Fruit fly (Drosophila melanogaster) whole organism, embryonic: Measurements from ENCODE around the gene CG44001.
A peak's percentile ranks its signal among the peaks of the same experiment; 100 is the strongest.

ENCODE experiments used
- Adf1 ChIP-seq: fragments of 200-800 bp; sonication (Bioruptor generic); IDR thresholded peaks from 2 replicates; pipeline ENCODE4 v1.3.6; 2022; ENCODE audit warnings: missing biosample characterization, missing genetic modification characterization
- Awh ChIP-seq: fragments of 200-800 bp; sonication (Bioruptor generic); IDR thresholded peaks from 2 replicates; pipeline ENCODE4, ENCODE4 v1.3.6; 2022; ENCODE audit warnings: missing biosample characterization, missing genetic modification characterization
- B-H1 ChIP-seq: fragments of 200-800 bp; sonication (Bioruptor generic); IDR thresholded peaks from 3 replicates; pipeline ENCODE4 v1.3.6; 2022; ENCODE audit warnings: missing biosample characterization, missing genetic modification characterization
- B-H2 ChIP-seq: fragments of 200-800 bp; sonication (Bioruptor generic); optimal IDR thresholded peaks from 2 replicates; lab custom pipeline; 2018; ENCODE audit warnings: missing biosample characterization, mild to moderate bottlenecking, missing genetic modification characterization
- Bgb ChIP-seq: fragments of 200-800 bp; sonication (Bioruptor generic); IDR thresholded peaks from 2 replicates; pipeline ENCODE4 v1.3.6; 2022; ENCODE audit warnings: missing biosample characterization, missing genetic modification characterization; ENCODE audit not compliant: partially characterized antibody
- CG11085 ChIP-seq: fragments of 200-800 bp; sonication (Bioruptor generic); IDR thresholded peaks from 2 replicates; pipeline ENCODE4 v1.3.6; 2022; ENCODE audit warnings: missing biosample characterization, missing genetic modification characterization
- CG13287 ChIP-seq: fragments of 200-800 bp; sonication (Bioruptor generic); IDR thresholded peaks from 2 replicates; pipeline ENCODE4 v1.3.6; 2022; ENCODE audit warnings: missing biosample characterization, missing genetic modification characterization; ENCODE audit not compliant: partially characterized antibody
- CG16815 ChIP-seq: fragments of 200-800 bp; sonication (Bioruptor generic); optimal IDR thresholded peaks from 3 replicates; lab custom pipeline; 2017; ENCODE audit warnings: missing biosample characterization, mild to moderate bottlenecking, missing genetic modification characterization
- CG17361 ChIP-seq: fragments of 200-800 bp; sonication (Bioruptor generic); IDR thresholded peaks from 3 replicates; pipeline ENCODE4 v1.3.6; 2022; ENCODE audit warnings: missing biosample characterization, missing genetic modification characterization
- CG17385 ChIP-seq: fragments of 200-800 bp; sonication (Bioruptor generic); optimal IDR thresholded peaks from 3 replicates; lab custom pipeline; 2018; ENCODE audit warnings: missing biosample characterization, mild to moderate bottlenecking, missing genetic modification characterization
- CG2202 ChIP-seq: fragments of 200-800 bp; sonication (Bioruptor generic); optimal IDR thresholded peaks from 2 replicates; lab custom pipeline; 2018; ENCODE audit warnings: missing biosample characterization, mild to moderate bottlenecking, missing genetic modification characterization
- CG2875 ChIP-seq: fragments of 200-800 bp; sonication (Bioruptor generic); optimal IDR thresholded peaks from 2 replicates; lab custom pipeline; 2017; ENCODE audit warnings: missing biosample characterization, mild to moderate bottlenecking, missing genetic modification characterization, missing genetic modification reagents
- CG31441 ChIP-seq: fragments of 200-800 bp; sonication (Bioruptor generic); IDR thresholded peaks from 2 replicates; pipeline ENCODE4 v1.3.6; 2022; ENCODE audit warnings: missing biosample characterization, missing genetic modification characterization
- CG32532 ChIP-seq: fragments of 200-800 bp; sonication (Bioruptor generic); IDR thresholded peaks from 2 replicates; pipeline ENCODE4 v1.3.6; 2022; ENCODE audit warnings: missing biosample characterization, missing genetic modification characterization
- CG34422 ChIP-seq: fragments of 200-800 bp; sonication (Bioruptor generic); IDR thresholded peaks from 3 replicates; pipeline ENCODE4 v1.3.6; 2022; ENCODE audit warnings: missing biosample characterization, missing genetic modification characterization
- CG4360 ChIP-seq: fragments of 200-800 bp; sonication (Bioruptor generic); IDR thresholded peaks from 2 replicates; pipeline ENCODE4 v1.3.6; 2022; ENCODE audit warnings: missing biosample characterization, missing genetic modification characterization
- CG7372 ChIP-seq: fragments of 200-800 bp; sonication (Bioruptor generic); IDR thresholded peaks from 2 replicates; pipeline ENCODE4 v1.3.6; 2022; ENCODE audit warnings: missing biosample characterization, missing genetic modification characterization
- CG7786 ChIP-seq: fragments of 200-800 bp; sonication (Bioruptor generic); optimal IDR thresholded peaks from 2 replicates; lab custom pipeline; 2016; ENCODE audit warnings: missing biosample characterization, missing genetic modification characterization
- CG7963 ChIP-seq: fragments of 200-800 bp; sonication (Bioruptor generic); IDR thresholded peaks from 3 replicates; pipeline ENCODE4 v1.3.6; 2022; ENCODE audit warnings: missing biosample characterization, missing genetic modification characterization; ENCODE audit not compliant: partially characterized antibody
- CG9797 ChIP-seq: fragments of 200-800 bp; sonication (Bioruptor generic); optimal IDR thresholded peaks from 3 replicates; lab custom pipeline; 2018; ENCODE audit warnings: missing biosample characterization, mild to moderate bottlenecking, missing genetic modification characterization
- CoRest ChIP-seq: fragments of 200-800 bp; sonication (Bioruptor generic); optimal IDR thresholded peaks from 3 replicates; lab custom pipeline; 2018; ENCODE audit warnings: missing biosample characterization, mild to moderate bottlenecking, missing genetic modification characterization, moderate library complexity
- Dip3 ChIP-seq: fragments of 200-800 bp; sonication (Bioruptor generic); optimal IDR thresholded peaks from 3 replicates; lab custom pipeline; 2016; ENCODE audit warnings: missing biosample characterization, missing genetic modification characterization
- Drgx ChIP-seq: fragments of 200-800 bp; sonication (Bioruptor generic); IDR thresholded peaks from 2 replicates; pipeline ENCODE4 v1.3.6; 2022; ENCODE audit warnings: missing biosample characterization, missing genetic modification characterization
- E2f1 ChIP-seq: fragments of 200-800 bp; sonication (Bioruptor generic); IDR thresholded peaks from 2 replicates; pipeline ENCODE4 v1.3.6; 2022; ENCODE audit warnings: missing biosample characterization, missing genetic modification characterization
- H2.0 ChIP-seq: fragments of 200-800 bp; sonication (Bioruptor generic); IDR thresholded peaks from 2 replicates; pipeline ENCODE4 v1.3.6; 2022; ENCODE audit warnings: missing biosample characterization, missing genetic modification characterization
- Hr78 ChIP-seq, 2 experiments: fragments of 200-800 bp in 1 of 2; fragments of >200 bp in 1 of 2; sonication (Bioruptor generic) in 1 of 2; optimal IDR thresholded peaks; 2 replicates each; lab custom pipeline; 2017 to 2019; ENCODE audit warnings: missing biosample characterization in 2 of 2, missing genetic modification characterization in 2 of 2, mild to moderate bottlenecking in 1 of 2, moderate library complexity in 1 of 2
- MBD-R2 ChIP-seq: fragments of 200-800 bp; sonication (Bioruptor generic); IDR thresholded peaks from 2 replicates; pipeline ENCODE4 v1.3.6; 2022; ENCODE audit warnings: missing biosample characterization, missing genetic modification characterization
- Myb ChIP-seq: fragments of 200-800 bp; sonication (Bioruptor generic); optimal IDR thresholded peaks from 2 replicates; lab custom pipeline; 2016; ENCODE audit warnings: missing biosample characterization, missing genetic modification characterization
- NFAT ChIP-seq: fragments of 200-800 bp; sonication (Bioruptor generic); IDR thresholded peaks from 2 replicates; pipeline ENCODE4 v1.3.6; 2022; ENCODE audit warnings: missing biosample characterization, missing genetic modification characterization
- NK7.1 ChIP-seq: fragments of 200-800 bp; sonication (Bioruptor generic); optimal IDR thresholded peaks from 3 replicates; lab custom pipeline; 2016; ENCODE audit warnings: missing biosample characterization, missing genetic modification characterization
- PHDP ChIP-seq: fragments of 200-800 bp; sonication (Bioruptor generic); optimal IDR thresholded peaks from 3 replicates; lab custom pipeline; 2018; ENCODE audit warnings: missing biosample characterization, mild to moderate bottlenecking, missing genetic modification characterization, moderate library complexity
- Usf ChIP-seq: fragments of 200-800 bp; sonication (Bioruptor generic); optimal IDR thresholded peaks from 2 replicates; lab custom pipeline; 2017; ENCODE audit warnings: missing genotype, missing biosample characterization, missing genetic modification characterization
- bigmax ChIP-seq: fragments of 200-800 bp; sonication (Bioruptor generic); optimal IDR thresholded peaks from 2 replicates; lab custom pipeline; 2018; ENCODE audit warnings: missing biosample characterization, mild to moderate bottlenecking, missing genetic modification characterization
- cg ChIP-seq: fragments of 200-800 bp; sonication (Bioruptor generic); optimal IDR thresholded peaks from 3 replicates; lab custom pipeline; 2019; ENCODE audit warnings: missing biosample characterization, mild to moderate bottlenecking, missing genetic modification characterization, moderate library complexity
- emc ChIP-seq: fragments of 200-800 bp; sonication (Bioruptor generic); optimal IDR thresholded peaks from 2 replicates; lab custom pipeline; 2016; ENCODE audit warnings: missing biosample characterization, missing genetic modification characterization
- en ChIP-seq: fragments of 200-800 bp; sonication (Bioruptor generic); optimal IDR thresholded peaks from 2 replicates; lab custom pipeline; 2016; ENCODE audit warnings: missing biosample characterization, missing genetic modification characterization
- eyg ChIP-seq: fragments of 200-800 bp; sonication (Bioruptor generic); optimal IDR thresholded peaks from 3 replicates; lab custom pipeline; 2016; ENCODE audit warnings: missing biosample characterization, missing genetic modification characterization
- gem ChIP-seq: fragments of 200-800 bp; sonication (Bioruptor generic); optimal IDR thresholded peaks from 2 replicates; lab custom pipeline; 2019; ENCODE audit warnings: missing biosample characterization, mild to moderate bottlenecking, missing genetic modification characterization, moderate library complexity
- grau ChIP-seq: fragments of 200-800 bp; optimal IDR thresholded peaks from 3 replicates; lab custom pipeline; 2019; ENCODE audit warnings: missing biosample characterization, mild to moderate bottlenecking, missing genetic modification characterization, moderate library complexity
- her ChIP-seq: fragments of 200-800 bp; sonication (Bioruptor generic); optimal IDR thresholded peaks from 2 replicates; lab custom pipeline; 2016; ENCODE audit warnings: missing biosample characterization, missing genetic modification characterization
- nerfin-2 ChIP-seq: fragments of 200-800 bp; sonication (Bioruptor generic); IDR thresholded peaks from 2 replicates; pipeline ENCODE4 v1.3.6; 2022; ENCODE audit warnings: missing biosample characterization, missing genetic modification characterization; ENCODE audit not compliant: partially characterized antibody
- p53 ChIP-seq: fragments of 200-800 bp; sonication (Bioruptor generic); optimal IDR thresholded peaks from 2 replicates; lab custom pipeline; 2016; ENCODE audit warnings: missing biosample characterization, missing genetic modification characterization
- pan ChIP-seq, 4 experiments: fragments of >200 bp in 3 of 4; fragments of 200-800 bp in 1 of 4; sonication (Bioruptor generic) in 1 of 4; optimal IDR thresholded peaks in 3 of 4; IDR thresholded peaks in 1 of 4; 2 replicates each; pipeline versions ENCODE4 v1.3.6 to Lab custom; 2017 to 2022; ENCODE audit warnings: missing biosample characterization in 2 of 4, missing genetic modification characterization in 2 of 4, mixed read lengths in 1 of 4
- pros ChIP-seq: fragments of 200-800 bp; sonication (Bioruptor generic); optimal IDR thresholded peaks from 3 replicates; lab custom pipeline; 2019; ENCODE audit warnings: missing biosample characterization, mild to moderate bottlenecking, missing genetic modification characterization, moderate library complexity
- slbo ChIP-seq: fragments of 200-800 bp; sonication (Bioruptor generic); IDR thresholded peaks from 2 replicates; pipeline ENCODE4 v1.3.6; 2022; ENCODE audit warnings: missing biosample characterization, missing genetic modification characterization
- sna ChIP-seq: fragments of 200-800 bp; sonication (Bioruptor generic); IDR thresholded peaks from 2 replicates; pipeline ENCODE4 v1.3.6; 2022; ENCODE audit warnings: missing biosample characterization, missing genetic modification characterization; ENCODE audit not compliant: partially characterized antibody
- toy ChIP-seq: fragments of 200-800 bp; sonication (Bioruptor generic); IDR thresholded peaks from 2 replicates; pipeline ENCODE4 v1.3.6; 2022; ENCODE audit warnings: missing biosample characterization, missing genetic modification characterization
- vnd ChIP-seq: fragments of 200-800 bp; sonication (Bioruptor generic); IDR thresholded peaks from 3 replicates; pipeline ENCODE4 v1.3.6; 2022; ENCODE audit warnings: missing biosample characterization, missing genetic modification characterization; ENCODE audit not compliant: partially characterized antibody
- yki ChIP-seq: fragments of >200 bp; optimal IDR thresholded peaks from 3 replicates; lab custom pipeline; 2018

The CG44001 gene

dm6 chr2L:5000919-5001581 is 42.0 kb upstream of the CG44001 start (continued):
- TF ChIP-seq cg (GFP tag; lab: Kevin White, UChicago): no peak
- TF ChIP-seq CoRest: peak; percentile 3
- no peak for TF ChIP-seq CG31441 (GFP tag; lab: Robert Waterston, UW)
- TF ChIP-seq CG9797: no peak
- peak; percentile 69 for TF ChIP-seq Bgb (GFP tag; lab: Robert Waterston, UW)
- peak; percentile 13 for TF ChIP-seq B-H2 (GFP tag; lab: Kevin White, UChicago)
- TF ChIP-seq H2.0 (GFP tag; lab: Robert Waterston, UW): peak; percentile 65; the same call in 1 of the 2 replicates
- no peak for TF ChIP-seq her (GFP tag; lab: Kevin White, UChicago)
- no peak for TF ChIP-seq NK7.1
- TF ChIP-seq CG2875 (GFP tag; lab: Kevin White, UChicago): peak; percentile 6
- no peak for TF ChIP-seq CG7786 (GFP tag; lab: Kevin White, UChicago)
- TF ChIP-seq toy (GFP tag; lab: Robert Waterston, UW): no peak
- peak; percentile 51 for TF ChIP-seq CG11085
- TF ChIP-seq Usf (GFP tag; lab: Kevin White, UChicago): no peak
- no peak for TF ChIP-seq emc
- 0 out of 2 replicates have a peak, but pooled peaks have one; percentile 41 for TF ChIP-seq nerfin-2
- TF ChIP-seq CG7963 (GFP tag; lab: Robert Waterston, UW): 0 out of 3 replicates have a peak, but pooled peaks have one; percentile 31
- TF ChIP-seq en (GFP tag; lab: Kevin White, UChicago): no peak
- peak; percentile 77 for TF ChIP-seq Myb
- peak; percentile 35 for TF ChIP-seq NFAT
- TF ChIP-seq B-H1 (GFP tag; lab: Robert Waterston, UW): peak; percentile 39
- TF ChIP-seq p53: no peak
- no peak for TF ChIP-seq CG2202
- TF ChIP-seq pros (GFP tag; lab: Kevin White, UChicago): peak; percentile 65
- no peak for TF ChIP-seq sna (GFP tag; lab: Robert Waterston, UW)
- TF ChIP-seq Drgx: peak; percentile 61
- TF ChIP-seq CG13287 (GFP tag; lab: Robert Waterston, UW): peak; percentile 49; the same call in 1 of the 2 replicates
- peak; percentile 8; the same call in 1 of the 2 replicates for TF ChIP-seq Awh
- TF ChIP-seq grau: peak; percentile 94
- TF ChIP-seq CG16815 (GFP tag; lab: Kevin White, UChicago): no peak
- TF ChIP-seq bigmax (GFP tag; lab: Kevin White, UChicago): peak; percentile 36
- TF ChIP-seq eyg (GFP tag; lab: Kevin White, UChicago): no peak
- peak; percentile 21 for TF ChIP-seq yki (lab: Kevin White, UChicago)
- no peak for TF ChIP-seq Dip3
- peak; percentile 59; the same call in 1 of the 3 replicates for TF ChIP-seq CG34422 (GFP tag; lab: Robert Waterston, UW)
- TF ChIP-seq CG17361 (GFP tag; lab: Robert Waterston, UW): peak; percentile 5; the same call in 1 of the 3 replicates
- no peak for TF ChIP-seq pan (optimal IDR thresholded peaks at IDR 0.05; lab: Kevin White, UChicago)
- peak in 1 of 2 experiments; percentile 65 for TF ChIP-seq pan (GFP tag; optimal IDR thresholded peaks at IDR 0.05 in 1 of 2, IDR thresholded peaks at IDR 0.05 in 1 of 2)
- no peak for TF ChIP-seq PHDP (tag; lab: Kevin White, UChicago)
- TF ChIP-seq E2f1: peak; percentile 28
- TF ChIP-seq Hr78 (GFP tag; optimal IDR thresholded peaks at IDR 0.05; lab: Kevin White, UChicago): peak in 1 of 2 experiments; percentile 71
- TF ChIP-seq gem (tag; lab: Kevin White, UChicago): no peak
- TF ChIP-seq CG17385: no peak
- peak; percentile 50 for TF ChIP-seq CG32532
- TF ChIP-seq CG7372 (GFP tag; lab: Robert Waterston, UW): no peak
- peak; percentile 52; the same call in 1 of the 2 replicates for TF ChIP-seq Adf1 (GFP tag; lab: Robert Waterston, UW)
- TF ChIP-seq vnd: peak; percentile 48; the same call in 2 of the 3 replicates
- TF ChIP-seq CG4360 (GFP tag; lab: Robert Waterston, UW): 0 out of 2 replicates have a peak, but pooled peaks have one; percentile 20
- TF ChIP-seq slbo: peak; percentile 67
- peak; percentile 47; the same call in 1 of the 2 replicates for TF ChIP-seq MBD-R2
